Worm (Caenorhabditis elegans) whole organism, late embryonic: ENCODE data around the gene gba-2.
"Not testable (repeated sequence)": the region's sequence is repeated elsewhere in the genome, so short reads cannot be mapped to it uniquely, and the experiment has no call there.

Experiments used
- C38D4.7 ChIP-seq: fragments of 200-800 bp; sonication (Bioruptor generic); optimal IDR thresholded peaks from 2 replicates; lab custom pipeline; 2018; ENCODE audit warnings: mild to moderate bottlenecking, missing genetic modification characterization, moderate library complexity, missing compliant biosample characterization
- K02D7.2 ChIP-seq: sonication (generic microtip); optimal IDR thresholded peaks from 2 replicates; lab custom pipeline; 2017; ENCODE audit warnings: mild to moderate bottlenecking, missing genetic modification characterization, missing compliant biosample characterization
- ahr-1 ChIP-seq: sonication (generic microtip); optimal IDR thresholded peaks from 2 replicates; lab custom pipeline; 2016; ENCODE audit warnings: missing genetic modification characterization, missing compliant biosample characterization
- ceh-18 ChIP-seq: sonication (generic microtip); optimal IDR thresholded peaks from 2 replicates; lab custom pipeline; 2016; ENCODE audit warnings: missing genetic modification characterization, missing compliant biosample characterization
- ceh-19 ChIP-seq: fragments of 200-800 bp; sonication (Bioruptor generic); optimal IDR thresholded peaks from 2 replicates; lab custom pipeline; 2018; ENCODE audit warnings: mild to moderate bottlenecking, missing genetic modification characterization, missing compliant biosample characterization
- ceh-31 ChIP-seq: sonication (generic microtip); optimal IDR thresholded peaks from 2 replicates; lab custom pipeline; 2016; ENCODE audit warnings: missing genetic modification characterization, missing compliant biosample characterization
- ets-4 ChIP-seq: sonication (generic microtip); optimal IDR thresholded peaks from 2 replicates; lab custom pipeline; 2016; ENCODE audit warnings: missing genetic modification characterization, missing compliant biosample characterization
- gmeb-2 ChIP-seq: sonication (generic microtip); optimal IDR thresholded peaks from 2 replicates; lab custom pipeline; 2016; ENCODE audit warnings: missing genetic modification characterization, inconsistent platforms, missing compliant biosample characterization
- hlh-13 ChIP-seq: fragments of 200-800 bp; sonication (Bioruptor generic); optimal IDR thresholded peaks from 2 replicates; lab custom pipeline; 2018; ENCODE audit warnings: mild to moderate bottlenecking, missing genetic modification characterization, missing compliant biosample characterization
- hlh-15 ChIP-seq: sonication (generic microtip); optimal IDR thresholded peaks from 2 replicates; lab custom pipeline; 2016; ENCODE audit warnings: missing genetic modification characterization, missing compliant biosample characterization
- hlh-30 ChIP-seq: sonication (generic microtip); optimal IDR thresholded peaks from 2 replicates; lab custom pipeline; 2017; ENCODE audit warnings: antibody characterized with exemption, missing genetic modification characterization, missing compliant biosample characterization; ENCODE audit not compliant: insufficient read depth
- nhr-11 ChIP-seq: fragments of 150-350 bp; optimal IDR thresholded peaks from 2 replicates; lab custom pipeline; 2014; ENCODE audit warnings: missing biosample characterization, missing genetic modification characterization
- pax-1 ChIP-seq: fragments of 150-350 bp; optimal IDR thresholded peaks from 2 replicates; lab custom pipeline; 2014; ENCODE audit warnings: missing biosample characterization, missing genetic modification characterization
- pqm-1 ChIP-seq: sonication (generic microtip); optimal IDR thresholded peaks from 2 replicates; lab custom pipeline; 2016; ENCODE audit warnings: missing genetic modification characterization, missing compliant biosample characterization

- TF ChIP-seq ceh-31 (tag; lab: Kevin White, UChicago); ets-4 (tag; lab: Kevin White, UChicago); ahr-1 (tag; lab: Kevin White, UChicago); K02D7.2 (tag; lab: Kevin White, UChicago); gmeb-2 (tag; lab: Kevin White, UChicago); hlh-13 (GFP tag; lab: Kevin White, UChicago); pax-1 (tag; lab: Kevin White, UChicago); ceh-18 (tag; lab: Kevin White, UChicago); nhr-11 (tag; lab: Kevin White, UChicago); ceh-19 (GFP tag; lab: Kevin White, UChicago); pqm-1; C38D4.7 (GFP tag; lab: Kevin White, UChicago); hlh-30 (tag; lab: Kevin White, UChicago); hlh-15 (tag; lab: Kevin White, UChicago): not testable (repeated sequence)
These were observed 32.5 kb downstream of the gba-2 start, which contains the start of gene math-18 for ce11 chrII:2153708-2154107.
